Worm (Caenorhabditis elegans): Measurements from ENCODE around the gene trxr-2.

DNA sequence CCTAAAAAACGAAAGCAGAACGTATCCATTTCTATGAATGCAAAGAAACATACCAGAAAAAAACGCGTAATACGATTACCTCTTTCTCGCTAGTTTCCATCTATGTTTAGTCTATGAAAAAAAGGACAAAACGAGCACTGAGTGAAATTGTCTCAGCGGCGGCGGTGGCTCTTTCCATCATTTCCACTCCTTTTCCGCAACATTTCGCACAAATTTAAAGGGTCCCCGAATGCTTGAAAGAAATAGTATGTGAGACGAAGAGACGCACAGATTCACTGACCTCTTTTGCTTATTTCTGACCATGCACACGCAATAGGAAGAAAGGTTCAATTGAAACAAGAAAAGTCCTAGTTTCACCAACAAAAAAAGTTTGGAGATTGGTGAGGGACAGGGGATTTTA is 32.7 kb downstream of the trxr-2 start:
- TF ChIP-seq unc-30 (tag; optimal IDR thresholded peaks at IDR 0.05) (no peak), snpc-4 (tag; optimal IDR thresholded peaks at IDR 0.05) (no peak), nhr-71 (tag; optimal IDR thresholded peaks at IDR 0.05) (no peak), lin-35 (GFP tag; optimal IDR thresholded peaks at IDR 0.05) (no peak), lsy-2 (tag; optimal IDR thresholded peaks at IDR 0.05) (no peak), aly-2 (tag; optimal IDR thresholded peaks at IDR 0.05) (no peak), sox-4 (tag; optimal IDR thresholded peaks at IDR 0.05) (no peak), fkh-8 (tag; optimal IDR thresholded peaks at IDR 0.05) (no peak), ama-1 (optimal IDR thresholded peaks at IDR 0.05) (no peak)
